Worm (Caenorhabditis elegans) whole organism, L4/young adult: ENCODE measurements around the gene ift-43.

Experiments
- W03F9.2 ChIP-seq: fragments of 150-350 bp; optimal IDR thresholded peaks from 2 replicates; lab custom pipeline; 2014; ENCODE audit warnings: missing biosample characterization, missing genetic modification characterization
- dao-5 ChIP-seq: sonication (generic microtip); optimal IDR thresholded peaks from 2 replicates; lab custom pipeline; 2016; ENCODE audit warnings: missing genotype, missing genetic modification characterization, moderate library complexity, missing compliant biosample characterization
- him-1 ChIP-seq: sonication (generic microtip); optimal IDR thresholded peaks from 2 replicates; lab custom pipeline; 2016; ENCODE audit warnings: missing genotype, missing genetic modification reagents, missing genetic modification characterization, missing compliant biosample characterization

DNA sequence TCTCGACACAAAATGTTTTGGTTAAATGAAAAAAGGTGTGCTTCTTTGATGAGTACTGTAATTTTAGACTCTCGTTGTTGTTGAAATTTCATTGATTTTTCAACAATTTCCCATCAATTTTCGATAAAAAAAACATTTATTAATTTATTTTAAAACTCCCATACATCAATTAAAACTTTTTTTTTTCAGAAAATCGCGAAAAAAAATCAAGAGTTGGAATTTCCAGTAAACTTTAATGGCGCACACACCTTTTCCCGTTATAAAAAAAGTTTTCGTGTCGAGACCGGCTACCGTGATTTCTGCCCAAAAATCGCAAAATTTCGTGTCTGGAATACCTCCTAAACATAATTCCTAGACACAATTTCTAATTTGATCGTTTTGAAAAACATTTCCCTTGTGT lies 34.2 kb upstream of the ift-43 start, which contains the start of gene C25H3.14:
- no peak for TF ChIP-seq W03F9.2 (tag; lab: Kevin White, UChicago)
- no peak for TF ChIP-seq him-1 (tag; lab: Kevin White, UChicago)
- no peak for TF ChIP-seq dao-5
